Worm (Caenorhabditis elegans): ENCODE measurements around the gene ZK430.5.

ZK430.5 gene

ce11 chrII:4367923-4368322 lies 37.5 kb upstream of the ZK430.5 start, which contains the start of gene try-9:
Gene try-9 (plus strand): TSS chrII:4368223.
- no peak for TF ChIP-seq skn-1 (tag; optimal IDR thresholded peaks at IDR 0.05)

ce11 chrII:4369715-4370114 lies 35.7 kb upstream of the ZK430.5 start:
- TF ChIP-seq elt-1 (tag; optimal IDR thresholded peaks at IDR 0.05) (no peak), nhr-12 (tag; optimal IDR thresholded peaks at IDR 0.05) (no peak), gmeb-1 (tag; optimal IDR thresholded peaks at IDR 0.05) (no peak), lsy-2 (tag; optimal IDR thresholded peaks at IDR 0.05) (no peak), ama-1 (optimal IDR thresholded peaks at IDR 0.05) (no peak)

- no peak for TF ChIP-seq nhr-12 (tag; optimal IDR thresholded peaks at IDR 0.05)
- TF ChIP-seq ztf-4 (tag; optimal IDR thresholded peaks at IDR 0.05), result no peak
- no peak for TF ChIP-seq lsy-2 (tag; optimal IDR thresholded peaks at IDR 0.05)
- no peak for TF ChIP-seq F13H6.1 (tag; optimal IDR thresholded peaks at IDR 0.05)
- TF ChIP-seq peb-1 (tag; optimal IDR thresholded peaks at IDR 0.05), result no peak
- TF ChIP-seq mab-5 (tag; optimal IDR thresholded peaks at IDR 0.05), result no peak
- TF ChIP-seq nhr-129 (tag; optimal IDR thresholded peaks at IDR 0.05), result no peak
- no peak for TF ChIP-seq ztf-11 (tag; optimal IDR thresholded peaks at IDR 0.05)
Measured at ce11 chrII:4370842-4371241, 34.6 kb upstream of the ZK430.5 start.

ce11 chrII:4372406-4372805 lies 33.1 kb upstream of the ZK430.5 start, which contains the start of gene paic-1:
Gene paic-1 (minus strand): TSS chrII:4372525.
- TF ChIP-seq fos-1 (tag; optimal IDR thresholded peaks at IDR 0.05) (peak; percentile 57), blmp-1 (tag; optimal IDR thresholded peaks at IDR 0.05; ENCODE audit: insufficient read depth) (no peak), egl-27 (tag; optimal IDR thresholded peaks at IDR 0.05) (no peak), sma-9 (GFP tag; optimal IDR thresholded peaks at IDR 0.05) (no peak), sma-9 (tag; optimal IDR thresholded peaks at IDR 0.05) (no peak), nhr-10 (tag; optimal IDR thresholded peaks at IDR 0.05) (no peak), ceh-16 (tag; optimal IDR thresholded peaks at IDR 0.05) (no peak), mdl-1 (tag; optimal IDR thresholded peaks at IDR 0.05) (no peak), alr-1 (tag; optimal IDR thresholded peaks at IDR 0.05) (no peak), snpc-4 (tag; optimal IDR thresholded peaks at IDR 0.05) (no peak), crh-2 (tag; optimal IDR thresholded peaks at IDR 0.05) (peak; percentile 3), lin-39 (tag; optimal IDR thresholded peaks at IDR 0.05) (no peak), C34F6.9 (tag; optimal IDR thresholded peaks at IDR 0.05) (no peak), nhr-237 (tag; optimal IDR thresholded peaks at IDR 0.05) (no peak)

ce11 chrII:4372867-4373397 lies 32.5 kb upstream of the ZK430.5 start:
- TF ChIP-seq lsy-2 (tag; optimal IDR thresholded peaks at IDR 0.05) (no peak), F13H6.1 (tag; optimal IDR thresholded peaks at IDR 0.05) (no peak), elt-1 (tag; optimal IDR thresholded peaks at IDR 0.05) (no peak), nhr-10 (tag; optimal IDR thresholded peaks at IDR 0.05) (no peak), nhr-23 (tag; optimal IDR thresholded peaks at IDR 0.05) (no peak), dmd-4 (tag; optimal IDR thresholded peaks at IDR 0.05) (no peak), ceh-82 (tag; optimal IDR thresholded peaks at IDR 0.05) (no peak), nhr-11 (tag; optimal IDR thresholded peaks at IDR 0.05) (no peak), nhr-25 (tag; optimal IDR thresholded peaks at IDR 0.05) (no peak), peb-1 (tag; optimal IDR thresholded peaks at IDR 0.05) (no peak), aly-2 (tag; optimal IDR thresholded peaks at IDR 0.05) (no peak), ZK546.5 (tag; optimal IDR thresholded peaks at IDR 0.05) (no peak), Y55F3AM.14 (GFP tag; optimal IDR thresholded peaks at IDR 0.05) (no peak)

ce11 chrII:4374885-4375284 lies 30.6 kb upstream of the ZK430.5 start:
- TF ChIP-seq sma-3 (GFP tag; optimal IDR thresholded peaks at IDR 0.05), result no peak
- no peak for TF ChIP-seq sem-4 (tag; optimal IDR thresholded peaks at IDR 0.05)
- no peak for TF ChIP-seq sma-9 (GFP tag; optimal IDR thresholded peaks at IDR 0.05)
- no peak for TF ChIP-seq sma-9 (tag; optimal IDR thresholded peaks at IDR 0.05)
- no peak for TF ChIP-seq lin-39 (tag; optimal IDR thresholded peaks at IDR 0.05)
- no peak for TF ChIP-seq nhr-23 (tag; optimal IDR thresholded peaks at IDR 0.05)
- TF ChIP-seq unc-55 (GFP tag; optimal IDR thresholded peaks at IDR 0.05), result no peak
- no peak for TF ChIP-seq skn-1 (tag; optimal IDR thresholded peaks at IDR 0.05)
- TF ChIP-seq Y55F3AM.14 (GFP tag; optimal IDR thresholded peaks at IDR 0.05), result no peak
- no peak for TF ChIP-seq nhr-12 (tag; optimal IDR thresholded peaks at IDR 0.05)
- no peak for TF ChIP-seq mab-5 (tag; optimal IDR thresholded peaks at IDR 0.05)
- no peak for TF ChIP-seq unc-39 (tag; optimal IDR thresholded peaks at IDR 0.05)
- TF ChIP-seq elt-3 (tag; optimal IDR thresholded peaks at IDR 0.05), result no peak
- TF ChIP-seq nhr-11 (tag; optimal IDR thresholded peaks at IDR 0.05), result no peak
